Worm (Caenorhabditis elegans): ENCODE measurements around the gene ZK354.2.

- no peak for TF ChIP-seq sox-4 (tag; optimal IDR thresholded peaks at IDR 0.05)
- no peak for TF ChIP-seq ama-1 (optimal IDR thresholded peaks at IDR 0.05)
- TF ChIP-seq unc-86 (tag; optimal IDR thresholded peaks at IDR 0.05), result no peak
- TF ChIP-seq dmd-4 (tag; optimal IDR thresholded peaks at IDR 0.05; ENCODE audit: borderline replicate concordance), result no peak
- no peak for TF ChIP-seq odd-2 (tag; optimal IDR thresholded peaks at IDR 0.05)
- no peak for TF ChIP-seq fkh-10 (GFP tag; optimal IDR thresholded peaks at IDR 0.05)
- no peak for TF ChIP-seq ahr-1 (tag; optimal IDR thresholded peaks at IDR 0.05)
- no peak for TF ChIP-seq K02D7.2 (tag; optimal IDR thresholded peaks at IDR 0.05)
- no peak for TF ChIP-seq pat-9 (tag; optimal IDR thresholded peaks at IDR 0.05)
- no peak for TF ChIP-seq nhr-11 (tag; optimal IDR thresholded peaks at IDR 0.05)
Observed at ce11 chrIV:5290547-5290946, 22.7 kb upstream of the ZK354.2 start, which contains the start of gene nlp-47.
